Fruit fly (Drosophila melanogaster): Measurements from ENCODE around the gene Rnb.

- TF ChIP-seq EcR (GFP tag; optimal IDR thresholded peaks at IDR 0.05) (no peak), psq (optimal IDR thresholded peaks at IDR 0.05) (no peak), pan (optimal IDR thresholded peaks at IDR 0.05) (no peak), usp (GFP tag; optimal IDR thresholded peaks at IDR 0.05) (no peak)
Measured at dm6 chr3R:29841293-29841791, 42.2 kb upstream of the Rnb start, which contains the start of gene Cad99C.

Measured in whole organism.